Fruit fly (Drosophila melanogaster) whole organism, embryonic: ENCODE results near the gene yellow-e3.
A peak's percentile ranks its signal among the peaks of the same experiment; 100 is the strongest.

Experiments
- B-H2 ChIP-seq: fragments of 200-800 bp; sonication (Bioruptor generic); optimal IDR thresholded peaks from 2 replicates; lab custom pipeline; 2018; ENCODE audit warnings: missing biosample characterization, mild to moderate bottlenecking, missing genetic modification characterization
- CG11560 ChIP-seq: fragments of 200-800 bp; sonication (Bioruptor generic); IDR thresholded peaks from 3 replicates; pipeline ENCODE4 v1.3.6; 2022; ENCODE audit warnings: missing biosample characterization, missing genetic modification characterization
- CG12299 ChIP-seq: fragments of 200-800 bp; sonication (Bioruptor generic); optimal IDR thresholded peaks from 2 replicates; lab custom pipeline; 2018; ENCODE audit warnings: missing biosample characterization, mild to moderate bottlenecking, missing genetic modification characterization
- CG12744 ChIP-seq: fragments of 200-800 bp; sonication (Bioruptor generic); optimal IDR thresholded peaks from 2 replicates; lab custom pipeline; 2016; ENCODE audit warnings: missing biosample characterization, missing genetic modification characterization
- CG15073 ChIP-seq: fragments of 200-800 bp; sonication (Bioruptor generic); optimal IDR thresholded peaks from 2 replicates; lab custom pipeline; 2016; ENCODE audit warnings: missing biosample characterization, missing genetic modification characterization
- CG15269 ChIP-seq: fragments of 200-800 bp; sonication (Bioruptor generic); optimal IDR thresholded peaks from 2 replicates; lab custom pipeline; 2018; ENCODE audit warnings: missing biosample characterization, mild to moderate bottlenecking, missing genetic modification characterization, moderate library complexity
- CG1602 ChIP-seq: fragments of 200-800 bp; sonication (Bioruptor generic); optimal IDR thresholded peaks from 3 replicates; lab custom pipeline; 2016; ENCODE audit warnings: missing biosample characterization, missing genetic modification characterization
- CG1603 ChIP-seq: fragments of 200-800 bp; sonication (Bioruptor generic); optimal IDR thresholded peaks from 2 replicates; lab custom pipeline; 2019; ENCODE audit warnings: missing biosample characterization, mild to moderate bottlenecking, missing genetic modification characterization, moderate library complexity
- CG16813 ChIP-seq: fragments of 200-800 bp; sonication (Bioruptor generic); IDR thresholded peaks from 3 replicates; pipeline ENCODE4 v1.3.6; 2022; ENCODE audit warnings: missing biosample characterization, missing genetic modification characterization; ENCODE audit not compliant: partially characterized antibody
- CG1832 ChIP-seq: fragments of 200-800 bp; sonication (Bioruptor generic); optimal IDR thresholded peaks from 2 replicates; lab custom pipeline; 2017; ENCODE audit warnings: missing biosample characterization, mild to moderate bottlenecking, missing genetic modification characterization, inconsistent platforms
- CG18764 ChIP-seq: fragments of 200-800 bp; sonication (Bioruptor generic); optimal IDR thresholded peaks from 3 replicates; lab custom pipeline; 2016; ENCODE audit warnings: missing biosample characterization, missing genetic modification characterization
- CG2116 ChIP-seq: fragments of 200-800 bp; sonication (Bioruptor generic); optimal IDR thresholded peaks from 3 replicates; lab custom pipeline; 2018; ENCODE audit warnings: missing biosample characterization, mild to moderate bottlenecking, missing genetic modification characterization
- CG31388 ChIP-seq: fragments of 200-800 bp; sonication (Bioruptor generic); optimal IDR thresholded peaks from 2 replicates; lab custom pipeline; 2016; ENCODE audit warnings: missing biosample characterization, missing genetic modification characterization
- CG4854 ChIP-seq: fragments of 200-800 bp; sonication (Bioruptor generic); optimal IDR thresholded peaks from 2 replicates; lab custom pipeline; 2016; ENCODE audit warnings: missing biosample characterization, missing genetic modification characterization, inconsistent platforms
- CG7372 ChIP-seq: fragments of 200-800 bp; sonication (Bioruptor generic); IDR thresholded peaks from 2 replicates; pipeline ENCODE4 v1.3.6; 2022; ENCODE audit warnings: missing biosample characterization, missing genetic modification characterization
- Camta ChIP-seq: fragments of 200-800 bp; sonication (Bioruptor generic); optimal IDR thresholded peaks from 2 replicates; lab custom pipeline; 2016; ENCODE audit warnings: missing biosample characterization, missing genetic modification characterization
- Elba2 ChIP-seq: fragments of 200-800 bp; sonication (Bioruptor generic); optimal IDR thresholded peaks from 3 replicates; lab custom pipeline; 2016; ENCODE audit warnings: missing biosample characterization, missing genetic modification characterization
- Ets97D ChIP-seq: fragments of 200-800 bp; sonication (Bioruptor generic); optimal IDR thresholded peaks from 3 replicates; lab custom pipeline; 2016; ENCODE audit warnings: missing biosample characterization, missing genetic modification characterization
- GATAe ChIP-seq: fragments of 200-800 bp; sonication (Bioruptor generic); conservative IDR thresholded peaks from 2 replicates; pipeline ENCODE4 v1.3.6; 2022; ENCODE audit warnings: missing biosample characterization, missing genetic modification characterization
- HLH54F ChIP-seq: fragments of 200-800 bp; sonication (Bioruptor generic); optimal IDR thresholded peaks from 3 replicates; lab custom pipeline; 2016; ENCODE audit warnings: missing biosample characterization, missing genetic modification characterization
- Hand ChIP-seq: fragments of 200-800 bp; sonication (Bioruptor generic); optimal IDR thresholded peaks from 2 replicates; lab custom pipeline; 2017; ENCODE audit warnings: mild to moderate bottlenecking, missing biosample characterization, missing genetic modification reagents, missing genetic modification characterization
- HmgD ChIP-seq: fragments of 200-800 bp; sonication (Bioruptor generic); optimal IDR thresholded peaks from 3 replicates; lab custom pipeline; 2016; ENCODE audit warnings: missing biosample characterization, missing genetic modification characterization
- Hsf ChIP-seq: fragments of 200-800 bp; sonication (Bioruptor generic); optimal IDR thresholded peaks from 3 replicates; lab custom pipeline; 2016; ENCODE audit warnings: missing biosample characterization, missing genetic modification characterization
- MBD-R2 ChIP-seq: fragments of 200-800 bp; sonication (Bioruptor generic); IDR thresholded peaks from 2 replicates; pipeline ENCODE4 v1.3.6; 2022; ENCODE audit warnings: missing biosample characterization, missing genetic modification characterization
- Neu2 ChIP-seq: fragments of 200-800 bp; sonication (Bioruptor generic); optimal IDR thresholded peaks from 3 replicates; lab custom pipeline; 2016; ENCODE audit warnings: missing biosample characterization, missing genetic modification characterization, borderline replicate concordance
- Pdp1 ChIP-seq, 2 experiments: fragments of 200-800 bp; sonication (Bioruptor generic); optimal IDR thresholded peaks; 3 replicates each; lab custom pipeline; 2016; ENCODE audit warnings: missing biosample characterization in 2 of 2, missing genetic modification characterization in 2 of 2, mild to moderate bottlenecking in 1 of 2, moderate library complexity in 1 of 2
- Scr ChIP-seq: fragments of 200-800 bp; sonication (Bioruptor generic); IDR thresholded peaks from 2 replicates; pipeline ENCODE4 v1.3.6; 2022; ENCODE audit warnings: missing biosample characterization, missing genetic modification characterization; ENCODE audit not compliant: partially characterized antibody
- Sox102F ChIP-seq: fragments of 200-800 bp; sonication (Bioruptor generic); optimal IDR thresholded peaks from 2 replicates; lab custom pipeline; 2018; ENCODE audit warnings: missing biosample characterization, mild to moderate bottlenecking, missing genetic modification characterization, moderate library complexity
- Sry-δ ChIP-seq: fragments of 200-800 bp; sonication (Bioruptor generic); optimal IDR thresholded peaks from 2 replicates; lab custom pipeline; 2016; ENCODE audit warnings: missing biosample characterization, missing genetic modification characterization
- Stat92E ChIP-seq, 3 experiments: fragments of >200 bp in 2 of 3; fragments of 200-800 bp in 1 of 3; sonication (Bioruptor generic) in 1 of 3; optimal IDR thresholded peaks; 2 replicates each; lab custom pipeline; 2017 to 2019; ENCODE audit warnings: missing biosample characterization in 3 of 3, missing genetic modification characterization in 3 of 3, mild to moderate bottlenecking in 1 of 3, moderate library complexity in 1 of 3
- Tbp ChIP-seq: fragments of >200 bp; optimal IDR thresholded peaks from 2 replicates; lab custom pipeline; 2018; ENCODE audit warnings: missing biosample characterization, missing genetic modification characterization
- Vsx1 ChIP-seq: fragments of 200-800 bp; sonication (Bioruptor generic); optimal IDR thresholded peaks from 2 replicates; lab custom pipeline; 2017; ENCODE audit warnings: missing biosample characterization, mild to moderate bottlenecking, missing genetic modification characterization, missing genetic modification reagents
- abd-A ChIP-seq: fragments of 200-800 bp; sonication (Bioruptor generic); optimal IDR thresholded peaks from 3 replicates; lab custom pipeline; 2019; ENCODE audit warnings: missing biosample characterization, mild to moderate bottlenecking, missing genetic modification characterization, moderate library complexity
- bsh ChIP-seq, 2 experiments: fragments of 200-800 bp; sonication (Bioruptor generic); optimal IDR thresholded peaks; 2 replicates each; lab custom pipeline; 2017 to 2018; ENCODE audit warnings: mild to moderate bottlenecking in 2 of 2, missing biosample characterization in 2 of 2, missing genetic modification characterization in 2 of 2, moderate library complexity in 1 of 2
- dan ChIP-seq: fragments of 200-800 bp; sonication (Bioruptor generic); IDR thresholded peaks from 2 replicates; pipeline ENCODE4 v1.3.6; 2022; ENCODE audit warnings: missing biosample characterization, missing genetic modification characterization
- disco-r ChIP-seq: fragments of 200-800 bp; sonication (Bioruptor generic); optimal IDR thresholded peaks from 2 replicates; lab custom pipeline; 2016; ENCODE audit warnings: missing biosample characterization, missing genetic modification characterization
- dmrt99B ChIP-seq: fragments of 200-800 bp; sonication (Bioruptor generic); optimal IDR thresholded peaks from 2 replicates; lab custom pipeline; 2018; ENCODE audit warnings: missing biosample characterization, mild to moderate bottlenecking, missing genetic modification characterization, moderate library complexity
- grn ChIP-seq: fragments of 200-800 bp; sonication (Bioruptor generic); optimal IDR thresholded peaks from 3 replicates; lab custom pipeline; 2017; ENCODE audit warnings: missing biosample characterization, missing genetic modification characterization
- ken ChIP-seq: fragments of 200-800 bp; sonication (Bioruptor generic); IDR thresholded peaks from 3 replicates; pipeline ENCODE4 v1.3.6; 2022; ENCODE audit warnings: missing biosample characterization, missing genetic modification characterization
- kni ChIP-seq: fragments of 200-800 bp; sonication (Bioruptor generic); optimal IDR thresholded peaks from 3 replicates; lab custom pipeline; 2017; ENCODE audit warnings: mild to moderate bottlenecking, missing biosample characterization, missing genetic modification reagents, missing genetic modification characterization
- lilli ChIP-seq: fragments of 200-800 bp; sonication (Bioruptor generic); optimal IDR thresholded peaks from 3 replicates; lab custom pipeline; 2016; ENCODE audit warnings: missing biosample characterization, missing genetic modification characterization
- maf-S ChIP-seq: fragments of 200-800 bp; sonication (Bioruptor generic); optimal IDR thresholded peaks from 2 replicates; lab custom pipeline; 2016; ENCODE audit warnings: missing biosample characterization, missing genetic modification characterization
- mam ChIP-seq: fragments of 200-800 bp; sonication (Bioruptor generic); optimal IDR thresholded peaks from 3 replicates; lab custom pipeline; 2016; ENCODE audit warnings: missing biosample characterization, missing genetic modification characterization
- sc ChIP-seq, 3 experiments: fragments of >200 bp in 2 of 3; fragments of 200-800 bp in 1 of 3; sonication (Bioruptor generic) in 1 of 3; optimal IDR thresholded peaks; 2 replicates in 2 of 3; 3 replicates in 1 of 3; lab custom pipeline; 2017; ENCODE audit warnings: mild to moderate bottlenecking in 1 of 3, missing biosample characterization in 1 of 3, missing genetic modification characterization in 1 of 3, missing genetic modification reagents in 1 of 3
- sisA ChIP-seq: fragments of 200-800 bp; sonication (Bioruptor generic); IDR thresholded peaks from 2 replicates; pipeline ENCODE4 v1.3.6; 2022; ENCODE audit warnings: missing biosample characterization, missing genetic modification characterization
- ssp ChIP-seq: fragments of 200-800 bp; sonication (Bioruptor generic); IDR thresholded peaks from 2 replicates; pipeline ENCODE4 v1.3.6; 2022; ENCODE audit warnings: missing biosample characterization, missing genetic modification characterization
- stc ChIP-seq: fragments of 200-800 bp; sonication (Bioruptor generic); IDR thresholded peaks from 2 replicates; pipeline ENCODE4 v1.3.6; 2022; ENCODE audit warnings: missing biosample characterization, missing genetic modification characterization
- tgo ChIP-seq: fragments of 200-800 bp; sonication (Bioruptor generic); IDR thresholded peaks from 3 replicates; pipeline ENCODE4 v1.3.6; 2022; ENCODE audit warnings: missing biosample characterization, missing genetic modification characterization
- z ChIP-seq: fragments of 200-800 bp; sonication (Bioruptor generic); IDR thresholded peaks from 3 replicates; pipeline ENCODE4 v1.3.6; 2022; ENCODE audit warnings: missing biosample characterization, missing genetic modification characterization
- zfh1 ChIP-seq: fragments of 200-800 bp; sonication (Bioruptor generic); IDR thresholded peaks from 3 replicates; pipeline ENCODE4 v1.3.6; 2022; ENCODE audit warnings: missing biosample characterization, missing genetic modification characterization

Gene yellow-e3

DNA sequence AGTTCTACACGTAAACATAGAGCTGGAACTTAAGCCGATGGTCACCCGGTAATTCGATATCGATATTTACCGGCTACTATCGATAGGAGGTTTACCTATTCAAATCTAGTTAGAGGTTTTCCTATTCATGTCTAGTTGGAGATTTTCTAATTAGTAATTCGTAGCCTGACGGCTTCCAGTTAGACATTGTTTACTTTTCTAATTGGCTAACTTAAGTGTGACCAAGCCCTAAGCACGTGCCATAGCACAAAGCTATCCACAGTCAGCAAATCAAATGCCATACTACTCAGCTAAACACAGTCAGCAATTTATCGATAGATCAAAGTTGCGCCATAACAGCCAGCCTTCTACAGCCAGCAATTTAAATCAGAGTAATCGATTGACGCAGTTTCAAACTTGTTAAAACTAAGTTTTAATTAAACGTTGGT lies 1.6 kb downstream of the yellow-e3 start, which contains the start of gene Dpm3 (continued):
- no peak for TF ChIP-seq CG12744 (GFP tag; lab: Kevin White, UChicago)
- TF ChIP-seq Vsx1 (GFP tag; lab: Kevin White, UChicago), result peak; percentile 99
- no peak for TF ChIP-seq maf-S (GFP tag; lab: Kevin White, UChicago)
- TF ChIP-seq Hand (GFP tag; lab: Kevin White, UChicago), result no peak
- peak; percentile 56 for TF ChIP-seq mam (GFP tag; lab: Kevin White, UChicago)
- TF ChIP-seq CG4854 (GFP tag; lab: Kevin White, UChicago), result no peak
- TF ChIP-seq CG16813 (GFP tag; lab: Robert Waterston, UW), result peak; percentile 89
- 0 out of 3 replicates have a peak, but pooled peaks have one; percentile 39 for TF ChIP-seq zfh1
- TF ChIP-seq CG18764 (GFP tag; lab: Kevin White, UChicago), result no peak
- no peak for TF ChIP-seq CG31388
- peak; percentile 37 for TF ChIP-seq lilli (GFP tag; lab: Kevin White, UChicago)
- no peak for TF ChIP-seq dan (GFP tag; lab: Robert Waterston, UW)
- no peak; the same call in 1 of the 2 replicates for TF ChIP-seq CG7372 (GFP tag; lab: Robert Waterston, UW)
- no peak for TF ChIP-seq disco-r
- TF ChIP-seq Camta (GFP tag; lab: Kevin White, UChicago), result peak; percentile 60
- peak; percentile 34 for TF ChIP-seq grn (GFP tag; lab: Kevin White, UChicago)
- peak; percentile 63 for TF ChIP-seq B-H2 (GFP tag; lab: Kevin White, UChicago)
- TF ChIP-seq kni (GFP tag; lab: Kevin White, UChicago), result no peak
- TF ChIP-seq abd-A (tag; lab: Kevin White, UChicago), result peak; percentile 74
- TF ChIP-seq MBD-R2 (GFP tag; lab: Robert Waterston, UW), result peak; percentile 69
- TF ChIP-seq CG11560, result peak; percentile 58; the same call in 1 of the 3 replicates
- peak; percentile 52 for TF ChIP-seq Hsf (GFP tag; lab: Kevin White, UChicago)
- no peak for TF ChIP-seq CG1832 (GFP tag; lab: Kevin White, UChicago)
- TF ChIP-seq sisA (GFP tag; lab: Robert Waterston, UW), result 0 out of 2 replicates have a peak, but pooled peaks have one; percentile 20
- TF ChIP-seq CG15269 (tag; lab: Kevin White, UChicago), result no peak
- peak; percentile 86 for TF ChIP-seq CG1603 (tag; lab: Kevin White, UChicago)
- TF ChIP-seq Scr, result peak; percentile 93
- TF ChIP-seq CG12299 (tag; lab: Kevin White, UChicago), result peak; percentile 5
- no peak for TF ChIP-seq Neu2 (GFP tag; lab: Kevin White, UChicago)
- no peak for TF ChIP-seq stc (GFP tag; lab: Robert Waterston, UW)
- peak; percentile 62 for TF ChIP-seq HLH54F (GFP tag; lab: Kevin White, UChicago)
- no peak for TF ChIP-seq GATAe (GFP tag; lab: Robert Waterston, UW)
- peak; percentile 78 for TF ChIP-seq Ets97D (GFP tag; lab: Kevin White, UChicago)
- TF ChIP-seq Sry-δ, result peak; percentile 97
- TF ChIP-seq dmrt99B (tag; lab: Kevin White, UChicago), result no peak
- no peak for TF ChIP-seq CG15073
- TF ChIP-seq tgo (GFP tag; lab: Robert Waterston, UW), result no peak
- no peak for TF ChIP-seq Tbp (GFP tag; lab: Kevin White, UChicago)
- peak; percentile 100 for TF ChIP-seq Elba2 (GFP tag; lab: Kevin White, UChicago)
- TF ChIP-seq Sox102F, result peak; percentile 13
- peak in 1 of 3 experiments; percentile 78 for TF ChIP-seq Stat92E (GFP tag; optimal IDR thresholded peaks at IDR 0.05; lab: Kevin White, UChicago)
- TF ChIP-seq ssp (GFP tag; lab: Robert Waterston, UW), result no peak
- TF ChIP-seq Pdp1 (GFP tag; optimal IDR thresholded peaks at IDR 0.05; lab: Kevin White, UChicago), result peak in 1 of 2 experiments; percentile 57
- peak in 1 of 2 experiments; percentile 15 for TF ChIP-seq bsh (GFP tag; optimal IDR thresholded peaks at IDR 0.05; lab: Kevin White, UChicago)
- TF ChIP-seq sc (optimal IDR thresholded peaks at IDR 0.05; lab: Kevin White, UChicago), result no peak
- TF ChIP-seq sc (GFP tag; optimal IDR thresholded peaks at IDR 0.05; lab: Kevin White, UChicago), result no peak
- peak; percentile 68 for TF ChIP-seq CG2116 (GFP tag; lab: Kevin White, UChicago)
- TF ChIP-seq HmgD, result peak; percentile 54
- no peak for TF ChIP-seq CG1602 (GFP tag; lab: Kevin White, UChicago)
- no peak for TF ChIP-seq z
- TF ChIP-seq ken (GFP tag; lab: Robert Waterston, UW), result peak; percentile 51; the same call in 1 of the 3 replicates
